Worm (Caenorhabditis elegans) whole organism, L4 larva: ENCODE measurements around the gene ifb-2.

Experiments used
- F26F4.8 ChIP-seq: fragments of 200-800 bp; sonication (Bioruptor generic); conservative IDR thresholded peaks from 2 replicates; pipeline ENCODE4 v1.3.6; 2022; ENCODE audit warnings: missing genetic modification characterization, missing compliant biosample characterization
- F37D6.2 ChIP-seq: sonication (generic microtip); optimal IDR thresholded peaks from 2 replicates; lab custom pipeline; 2016; ENCODE audit warnings: mild to moderate bottlenecking, missing genetic modification characterization, missing compliant biosample characterization
- T26A8.4 ChIP-seq: fragments of 200-800 bp; sonication (Bioruptor generic); IDR thresholded peaks from 2 replicates; pipeline ENCODE4 v1.3.6; 2022; ENCODE audit warnings: missing genetic modification characterization, missing compliant biosample characterization
- Y5F2A.4 ChIP-seq: fragments of 200-800 bp; sonication (Bioruptor generic); optimal IDR thresholded peaks from 2 replicates; lab custom pipeline; 2018; ENCODE audit warnings: mild to moderate bottlenecking, missing genetic modification characterization, missing compliant biosample characterization
- ZK337.2 ChIP-seq: fragments of 200-800 bp; sonication (Bioruptor generic); IDR thresholded peaks from 2 replicates; pipeline ENCODE4 v1.3.6; 2022; ENCODE audit warnings: missing genetic modification reagents, missing genetic modification characterization, missing compliant biosample characterization
- aha-1 ChIP-seq: fragments of 150-350 bp; peaks from one replicate; lab custom pipeline; 2014; ENCODE audit warnings: missing biosample characterization, missing genetic modification characterization
- ama-1 ChIP-seq: fragments of 150-350 bp; optimal IDR thresholded peaks from 2 replicates; lab custom pipeline; 2014; ENCODE audit warnings: inconsistent platforms, mixed read lengths
- arid-1 ChIP-seq: fragments of 200-800 bp; sonication (Bioruptor generic); conservative IDR thresholded peaks from 2 replicates; pipeline ENCODE4 v1.3.6; 2022; ENCODE audit warnings: missing genetic modification reagents, missing genetic modification characterization, missing compliant biosample characterization
- ceh-20 ChIP-seq: fragments of 200-800 bp; sonication (Bioruptor generic); IDR thresholded peaks from 2 replicates; pipeline ENCODE4 v1.3.6; 2022; ENCODE audit warnings: missing genetic modification reagents, missing genetic modification characterization, missing compliant biosample characterization
- ceh-28 ChIP-seq: fragments of 150-350 bp; optimal IDR thresholded peaks from 2 replicates; lab custom pipeline; 2014; ENCODE audit warnings: missing biosample characterization, missing genetic modification reagents, missing genetic modification characterization
- ceh-32 ChIP-seq: sonication (generic microtip); optimal IDR thresholded peaks from 2 replicates; lab custom pipeline; 2016; ENCODE audit warnings: mild to moderate bottlenecking, missing genetic modification characterization, missing compliant biosample characterization; ENCODE audit not compliant: poor library complexity
- ceh-44 ChIP-seq: fragments of 200-800 bp; sonication (Bioruptor generic); IDR thresholded peaks from 2 replicates; pipeline ENCODE4 v1.3.6; 2022; ENCODE audit warnings: missing genetic modification reagents, missing genetic modification characterization, missing compliant biosample characterization
- ctbp-1 ChIP-seq: fragments of 200-800 bp; sonication (Bioruptor generic); IDR thresholded peaks from 2 replicates; pipeline ENCODE4 v1.3.6; 2022; ENCODE audit warnings: missing genetic modification reagents, missing genetic modification characterization, missing compliant biosample characterization
- daf-16 ChIP-seq, 3 experiments: sonication (generic microtip); optimal IDR thresholded peaks; 2 replicates each; lab custom pipeline; 2016 to 2017; ENCODE audit warnings: missing genetic modification characterization in 3 of 3, missing genetic modification reagents in 3 of 3, mild to moderate bottlenecking in 2 of 3, missing compliant biosample characterization in 2 of 3, missing biosample characterization in 1 of 3, moderate library complexity in 1 of 3
- dmd-6 ChIP-seq: fragments of 200-800 bp; sonication (Bioruptor generic); IDR thresholded peaks from 2 replicates; pipeline ENCODE4 v1.3.6; 2022; ENCODE audit warnings: missing genetic modification reagents, missing genetic modification characterization, missing compliant biosample characterization
- dmd-8 ChIP-seq: fragments of 200-800 bp; sonication (Bioruptor generic); IDR thresholded peaks from 2 replicates; pipeline ENCODE4 v1.3.6; 2022; ENCODE audit warnings: missing genetic modification characterization, missing compliant biosample characterization
- dmd-9 ChIP-seq: fragments of 200-800 bp; sonication (Bioruptor generic); IDR thresholded peaks from 2 replicates; pipeline ENCODE4 v1.3.6; 2022; ENCODE audit warnings: missing genetic modification reagents, missing genetic modification characterization, missing compliant biosample characterization
- dpl-1 ChIP-seq: fragments of 150-350 bp; optimal IDR thresholded peaks from 2 replicates; lab custom pipeline; 2014; ENCODE audit warnings: missing biosample characterization, missing genetic modification reagents, missing genetic modification characterization
- egl-27 ChIP-seq: sonication (generic microtip); optimal IDR thresholded peaks from 3 replicates; lab custom pipeline; 2017; ENCODE audit warnings: missing biosample characterization, missing genetic modification reagents, missing genetic modification characterization
- fkh-10 ChIP-seq: fragments of 150-350 bp; optimal IDR thresholded peaks from 2 replicates; lab custom pipeline; 2014; ENCODE audit warnings: missing biosample characterization, missing genetic modification reagents, missing genetic modification characterization
- hlh-11 ChIP-seq: fragments of 200-800 bp; sonication (Bioruptor generic); optimal IDR thresholded peaks from 2 replicates; lab custom pipeline; 2018; ENCODE audit warnings: mild to moderate bottlenecking, missing genetic modification characterization, missing compliant biosample characterization
- jun-1 ChIP-seq: fragments of 150-350 bp; optimal IDR thresholded peaks from 2 replicates; lab custom pipeline; 2014; ENCODE audit warnings: missing biosample characterization, missing genetic modification reagents, missing genetic modification characterization
- lim-7 ChIP-seq: fragments of 200-800 bp; sonication (Bioruptor generic); IDR thresholded peaks from 2 replicates; pipeline ENCODE4 v1.3.6; 2022; ENCODE audit warnings: missing genetic modification characterization, missing compliant biosample characterization
- lin-1 ChIP-seq: fragments of 200-800 bp; sonication (Bioruptor generic); IDR thresholded peaks from 2 replicates; pipeline ENCODE4 v1.3.6; 2022; ENCODE audit warnings: missing genetic modification reagents, missing genetic modification characterization, missing compliant biosample characterization
- lin-13 ChIP-seq: fragments of 150-350 bp; optimal IDR thresholded peaks from 2 replicates; lab custom pipeline; 2014; ENCODE audit warnings: missing biosample characterization, missing genetic modification reagents, missing genetic modification characterization
- lin-15B ChIP-seq: fragments of 150-350 bp; sonication (generic microtip); optimal IDR thresholded peaks from 3 replicates; lab custom pipeline; 2014; ENCODE audit warnings: missing biosample characterization, missing genetic modification characterization
- lsy-2 ChIP-seq, 2 experiments: fragments of 150-350 bp in 1 of 2; sonication (generic microtip) in 1 of 2; optimal IDR thresholded peaks; 2 replicates each; lab custom pipeline; 2014 to 2017; ENCODE audit warnings: missing biosample characterization in 2 of 2, missing genetic modification characterization in 2 of 2
- madf-5 ChIP-seq, 2 experiments: fragments of 200-800 bp; sonication (Bioruptor generic); IDR thresholded peaks; 2 replicates each; pipeline ENCODE4 v1.3.6; 2022; ENCODE audit warnings: missing compliant biosample characterization in 2 of 2, missing genetic modification characterization in 2 of 2
- mxl-2 ChIP-seq: fragments of 200-800 bp; sonication (Bioruptor generic); conservative IDR thresholded peaks from 2 replicates; pipeline ENCODE4 v1.3.6; 2022; ENCODE audit warnings: missing genetic modification reagents, missing genetic modification characterization, missing compliant biosample characterization
- nhr-25 ChIP-seq: sonication (generic microtip); optimal IDR thresholded peaks from 2 replicates; lab custom pipeline; 2017; ENCODE audit warnings: missing genetic modification characterization, mild to moderate bottlenecking, missing compliant biosample characterization, antibody characterized with exemption, moderate library complexity, borderline replicate concordance; ENCODE audit not compliant: insufficient read depth
- nhr-41 ChIP-seq: fragments of 200-800 bp; sonication (Bioruptor generic); IDR thresholded peaks from 2 replicates; pipeline ENCODE4 v1.3.6; 2022; ENCODE audit warnings: missing genetic modification reagents, missing genetic modification characterization, missing compliant biosample characterization
- nhr-6 ChIP-seq: fragments of 150-350 bp; optimal IDR thresholded peaks from 2 replicates; lab custom pipeline; 2014; ENCODE audit warnings: missing biosample characterization, missing genetic modification characterization
- nhr-77 ChIP-seq: fragments of 150-350 bp; optimal IDR thresholded peaks from 2 replicates; lab custom pipeline; 2014; ENCODE audit warnings: missing biosample characterization, missing genetic modification characterization
- pha-4 ChIP-seq, 2 experiments: fragments of 150-350 bp in 1 of 2; fragments of 200-800 bp in 1 of 2; sonication (Bioruptor generic) in 1 of 2; IDR thresholded peaks in 1 of 2; optimal IDR thresholded peaks in 1 of 2; 2 replicates each; pipeline versions ENCODE4 v1.3.6 to Lab custom; 2014 to 2022; ENCODE audit warnings: missing genetic modification characterization in 2 of 2, missing genetic modification reagents in 2 of 2, missing biosample characterization in 1 of 2, missing compliant biosample characterization in 1 of 2
- saeg-2 ChIP-seq: fragments of 200-800 bp; sonication (Bioruptor generic); IDR thresholded peaks from 2 replicates; pipeline ENCODE4 v1.3.6; 2022; ENCODE audit warnings: missing genetic modification reagents, missing genetic modification characterization, missing compliant biosample characterization
- sdz-12 ChIP-seq: fragments of 200-800 bp; sonication (Bioruptor generic); optimal IDR thresholded peaks from 2 replicates; lab custom pipeline; 2018; ENCODE audit warnings: mild to moderate bottlenecking, missing genetic modification characterization, missing compliant biosample characterization
- snpc-4 ChIP-seq: fragments of 150-350 bp; optimal IDR thresholded peaks from 2 replicates; lab custom pipeline; 2014; ENCODE audit warnings: missing biosample characterization, missing genetic modification characterization
- spr-1 ChIP-seq: sonication (generic microtip); optimal IDR thresholded peaks from 2 replicates; lab custom pipeline; 2016; ENCODE audit warnings: mild to moderate bottlenecking, missing genetic modification characterization, missing compliant biosample characterization
- spr-3 ChIP-seq: fragments of 200-800 bp; sonication (Bioruptor generic); optimal IDR thresholded peaks from 2 replicates; lab custom pipeline; 2018; ENCODE audit warnings: mild to moderate bottlenecking, missing genetic modification characterization, missing compliant biosample characterization
- tag-97 ChIP-seq: fragments of 200-800 bp; sonication (Bioruptor generic); IDR thresholded peaks from 2 replicates; pipeline ENCODE4 v1.3.6; 2022; ENCODE audit warnings: missing genetic modification characterization, missing compliant biosample characterization
- unc-130 ChIP-seq: sonication (generic microtip); optimal IDR thresholded peaks from 2 replicates; lab custom pipeline; 2016; ENCODE audit warnings: missing genetic modification reagents, missing genetic modification characterization, missing compliant biosample characterization
- unc-62 ChIP-seq, 3 experiments: fragments of 150-350 bp in 1 of 3; sonication (generic microtip); optimal IDR thresholded peaks in 2 of 3; peaks in 1 of 3; 1 replicate in 1 of 3; 2 replicates in 2 of 3; lab custom pipeline; 2014 to 2017; ENCODE audit warnings: missing biosample characterization in 3 of 3, missing genetic modification characterization in 3 of 3, missing genetic modification reagents in 3 of 3, missing genotype in 1 of 3
- zag-1 ChIP-seq: fragments of 150-350 bp; optimal IDR thresholded peaks from 2 replicates; lab custom pipeline; 2014; ENCODE audit warnings: missing biosample characterization, missing genetic modification characterization
- zfp-3 ChIP-seq: fragments of 200-800 bp; sonication (Bioruptor generic); conservative IDR thresholded peaks from 2 replicates; pipeline ENCODE4 v1.3.6; 2022; ENCODE audit warnings: missing genetic modification reagents, missing genetic modification characterization, missing compliant biosample characterization
- zip-2 ChIP-seq: fragments of 150-350 bp; optimal IDR thresholded peaks from 2 replicates; lab custom pipeline; 2014; ENCODE audit warnings: missing biosample characterization, missing genetic modification characterization
- ztf-7 ChIP-seq: fragments of 150-350 bp; optimal IDR thresholded peaks from 2 replicates; lab custom pipeline; 2014; ENCODE audit warnings: missing biosample characterization, missing genetic modification characterization

The ifb-2 gene

ce11 chrII:5781935-5782921, 32.2 kb downstream of the ifb-2 start, which contains the start of gene K05F1.6:
TSS of gene K05F1.6 (plus strand) at chrII:5782520.
- peak; percentile 54; the same call in 1 of the 2 replicates for TF ChIP-seq F26F4.8 (GFP tag; lab: Robert Waterston, UW)
- peak; percentile 83 for TF ChIP-seq Y5F2A.4 (GFP tag; lab: Kevin White, UChicago)
- TF ChIP-seq ztf-7 (tag; lab: Kevin White, UChicago): no peak
- TF ChIP-seq nhr-41: peak; percentile 81
- TF ChIP-seq ceh-20 (GFP tag; lab: Robert Waterston, UW): peak; percentile 66; the same call in 1 of the 2 replicates
- peak; percentile 65 for TF ChIP-seq lin-13
- peak; percentile 80; the same call in 1 of the 2 replicates for TF ChIP-seq zfp-3 (GFP tag; lab: Robert Waterston, UW)
- peak; percentile 78 for TF ChIP-seq unc-130 (GFP tag; lab: Kevin White, UChicago)
- peak; percentile 70 for TF ChIP-seq spr-1
- no peak for TF ChIP-seq snpc-4 (tag; lab: Kevin White, UChicago)
- TF ChIP-seq tag-97 (GFP tag; lab: Robert Waterston, UW): 0 out of 2 replicates have a peak, but pooled peaks have one; percentile 28
- TF ChIP-seq dpl-1 (GFP tag; lab: Kevin White, UChicago): peak; percentile 12
- no peak for TF ChIP-seq nhr-77 (tag; lab: Kevin White, UChicago)
- TF ChIP-seq egl-27 (tag; lab: Kevin White, UChicago): no peak
- peak; percentile 96 for TF ChIP-seq aha-1 (tag; lab: Kevin White, UChicago)
- TF ChIP-seq madf-5 (GFP tag; IDR thresholded peaks at IDR 0.05; lab: Robert Waterston, UW): 0 out of 4 replicates have a peak, but pooled peaks have one; percentile 38 to 52
- TF ChIP-seq zip-2 (tag; lab: Kevin White, UChicago): peak; percentile 42
- TF ChIP-seq nhr-6: peak; percentile 45
- TF ChIP-seq lin-15B (tag; lab: Kevin White, UChicago): no peak
- TF ChIP-seq ceh-28 (tag; lab: Kevin White, UChicago): no peak
- TF ChIP-seq unc-62 (GFP tag; optimal IDR thresholded peaks at IDR 0.05 in 1 of 2; lab: Kevin White, UChicago): peak in 1 of 2 experiments; percentile 92
- TF ChIP-seq unc-62 (tag; optimal IDR thresholded peaks at IDR 0.05; lab: Kevin White, UChicago): no peak
- no peak for TF ChIP-seq ama-1 (lab: Kevin White, UChicago)
- TF ChIP-seq ctbp-1 (GFP tag; lab: Robert Waterston, UW): peak; percentile 66
- TF ChIP-seq sdz-12 (GFP tag; lab: Kevin White, UChicago): peak; percentile 71
- TF ChIP-seq lsy-2 (tag; optimal IDR thresholded peaks at IDR 0.05; lab: Kevin White, UChicago): peak in 1 of 2 experiments; percentile 54
- TF ChIP-seq mxl-2 (GFP tag; lab: Robert Waterston, UW): peak; percentile 61; the same call in 1 of the 2 replicates
- peak; percentile 60; the same call in 1 of the 2 replicates for TF ChIP-seq dmd-9 (GFP tag; lab: Robert Waterston, UW)
- peak; percentile 60 for TF ChIP-seq dmd-6 (GFP tag; lab: Robert Waterston, UW)
- TF ChIP-seq F37D6.2 (tag; lab: Kevin White, UChicago): peak; percentile 31
- no peak for TF ChIP-seq ceh-32
- TF ChIP-seq jun-1 (tag; lab: Kevin White, UChicago): peak; percentile 73
- TF ChIP-seq spr-3 (GFP tag; lab: Kevin White, UChicago): peak; percentile 84
- TF ChIP-seq fkh-10 (GFP tag; lab: Kevin White, UChicago): no peak
- peak; percentile 93 for TF ChIP-seq dmd-8 (GFP tag; lab: Robert Waterston, UW)
- peak; percentile 75 to 88 for TF ChIP-seq daf-16 (GFP tag; optimal IDR thresholded peaks at IDR 0.05; lab: Kevin White, UChicago)
- peak; percentile 50 for TF ChIP-seq daf-16 (tag; optimal IDR thresholded peaks at IDR 0.05; lab: Kevin White, UChicago)
- no peak for TF ChIP-seq zag-1 (tag; lab: Kevin White, UChicago)
- TF ChIP-seq ZK337.2: peak; percentile 56; the same call in 1 of the 2 replicates
- TF ChIP-seq T26A8.4: peak; percentile 80
- TF ChIP-seq ceh-44 (GFP tag; lab: Robert Waterston, UW): peak; percentile 100
- peak; percentile 79 for TF ChIP-seq lim-7
- TF ChIP-seq lin-1 (GFP tag; lab: Robert Waterston, UW): peak; percentile 82; the same call in 1 of the 2 replicates
- peak; percentile 61 for TF ChIP-seq hlh-11 (tag; lab: Kevin White, UChicago)
- TF ChIP-seq saeg-2 (GFP tag; lab: Robert Waterston, UW): peak; percentile 81; the same call in 1 of the 2 replicates
- TF ChIP-seq pha-4 (GFP tag; IDR thresholded peaks at IDR 0.05; lab: Robert Waterston, UW): peak; percentile 85; the same call in 1 of the 2 replicates
- no peak for TF ChIP-seq pha-4 (tag; optimal IDR thresholded peaks at IDR 0.05; lab: Kevin White, UChicago)
- TF ChIP-seq nhr-25 (tag; lab: Kevin White, UChicago): no peak
- TF ChIP-seq arid-1 (GFP tag; lab: Robert Waterston, UW): peak; percentile 89
